Worm (Caenorhabditis elegans): ENCODE data around the gene klf-3.

DNA sequence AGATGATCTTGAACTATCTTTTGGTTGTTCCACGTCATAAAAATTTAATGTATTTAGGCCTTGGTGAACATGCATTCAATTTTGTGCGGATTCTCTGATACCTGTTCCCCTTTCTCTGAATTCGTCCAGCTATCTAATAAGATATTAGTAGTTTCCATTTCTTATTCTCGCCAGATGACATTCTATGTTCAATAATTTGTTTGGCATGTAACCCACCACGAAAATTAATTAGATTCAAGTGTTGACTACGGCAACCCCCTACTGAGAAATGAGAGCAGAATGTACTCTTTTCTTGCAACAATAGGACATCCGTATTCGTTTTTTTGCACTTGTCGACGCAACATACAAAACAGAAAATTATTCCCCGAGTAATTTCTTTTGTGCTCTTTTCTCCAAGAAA is 25.5 kb downstream of the klf-3 start:
- TF ChIP-seq aly-2 (tag; optimal IDR thresholded peaks at IDR 0.05), result no peak
- TF ChIP-seq nhr-23 (tag; optimal IDR thresholded peaks at IDR 0.05), result no peak
- TF ChIP-seq skn-1 (tag; optimal IDR thresholded peaks at IDR 0.05), result no peak
- TF ChIP-seq ama-1 (optimal IDR thresholded peaks at IDR 0.05), result no peak
- TF ChIP-seq nhr-25 (tag; optimal IDR thresholded peaks at IDR 0.05), result no peak
- TF ChIP-seq fos-1 (tag; optimal IDR thresholded peaks at IDR 0.05), result no peak
- TF ChIP-seq nhr-11 (tag; optimal IDR thresholded peaks at IDR 0.05), result no peak
- no peak for TF ChIP-seq snpc-4 (tag; optimal IDR thresholded peaks at IDR 0.05)
- TF ChIP-seq unc-62 (GFP tag; optimal IDR thresholded peaks at IDR 0.05), result no peak
- no peak for TF ChIP-seq nhr-12 (tag; optimal IDR thresholded peaks at IDR 0.05)
- TF ChIP-seq zag-1 (tag; optimal IDR thresholded peaks at IDR 0.05), result no peak

All from whole organism, L2 larva.